Worm (Caenorhabditis elegans) whole organism, midembryonic: ENCODE measurements around the gene nstp-7.

ENCODE experiments used
- T22C8.4 ChIP-seq: fragments of 200-800 bp; sonication (Bioruptor generic); IDR thresholded peaks from 2 replicates; pipeline ENCODE4 v1.3.6; 2022; ENCODE audit warnings: missing genetic modification characterization, missing compliant biosample characterization
- cog-1 ChIP-seq: sonication (generic microtip); optimal IDR thresholded peaks from 2 replicates; lab custom pipeline; 2016; ENCODE audit warnings: missing genetic modification characterization, missing compliant biosample characterization
- flt-1 ChIP-seq: fragments of 200-800 bp; sonication (Bioruptor generic); IDR thresholded peaks from 2 replicates; pipeline ENCODE4 v1.3.6; 2022; ENCODE audit warnings: missing genetic modification characterization, missing compliant biosample characterization
- klf-2 ChIP-seq: fragments of 200-800 bp; sonication (Bioruptor generic); conservative IDR thresholded peaks from 2 replicates; pipeline ENCODE4 v1.3.6; 2022; ENCODE audit warnings: missing genetic modification reagents, missing genetic modification characterization, missing compliant biosample characterization
- med-1 ChIP-seq: sonication (generic microtip); optimal IDR thresholded peaks from 2 replicates; lab custom pipeline; 2017; ENCODE audit warnings: missing genetic modification characterization, mild to moderate bottlenecking, missing compliant biosample characterization, antibody characterized with exemption, missing genetic modification reagents; ENCODE audit not compliant: insufficient read depth
- ref-1 ChIP-seq: fragments of 200-800 bp; sonication (Bioruptor generic); conservative IDR thresholded peaks from 2 replicates; pipeline ENCODE4 v1.3.6; 2022; ENCODE audit warnings: missing genetic modification reagents, missing genetic modification characterization, missing compliant biosample characterization
- tab-1 ChIP-seq: fragments of 200-800 bp; sonication (Bioruptor generic); IDR thresholded peaks from 2 replicates; pipeline ENCODE4 v1.3.6; 2022; ENCODE audit warnings: missing genetic modification characterization, missing compliant biosample characterization
- ztf-23 ChIP-seq: fragments of 200-800 bp; sonication (Bioruptor generic); IDR thresholded peaks from 2 replicates; pipeline ENCODE4 v1.3.6; 2022; ENCODE audit warnings: missing genetic modification reagents, missing genetic modification characterization, missing compliant biosample characterization
- ztf-29 ChIP-seq: fragments of 200-800 bp; sonication (Bioruptor generic); IDR thresholded peaks from 2 replicates; pipeline ENCODE4 v1.3.6; 2022; ENCODE audit warnings: missing genetic modification reagents, missing genetic modification characterization, missing compliant biosample characterization

Gene nstp-7

ce11 chrV:578977-579376 is 2.7 kb upstream of the nstp-7 start, which contains the start of gene K06H6.4:
Gene K06H6.4 (plus strand): TSS chrV:579277.
- TF ChIP-seq T22C8.4 (GFP tag; lab: Robert Waterston, UW) (no peak), klf-2 (GFP tag; lab: Robert Waterston, UW) (no peak), ztf-23 (GFP tag; lab: Robert Waterston, UW) (no peak), flt-1 (GFP tag; lab: Robert Waterston, UW) (no peak), ref-1 (GFP tag; lab: Robert Waterston, UW) (no peak), cog-1 (tag; lab: Kevin White, UChicago) (no peak), tab-1 (no peak), med-1 (no peak)

ce11 chrV:585472-585871 is 3.8 kb downstream of the nstp-7 start, which contains the start of gene K06H6.2:
Gene K06H6.2 (plus strand): TSS chrV:585772.
- TF ChIP-seq cog-1 (tag; lab: Kevin White, UChicago) = no peak
- no peak for TF ChIP-seq ztf-29 (GFP tag; lab: Robert Waterston, UW)
- TF ChIP-seq klf-2 (GFP tag; lab: Robert Waterston, UW) = no peak
- TF ChIP-seq ref-1 (GFP tag; lab: Robert Waterston, UW) = no peak
- TF ChIP-seq flt-1 (GFP tag; lab: Robert Waterston, UW) = no peak
- no peak for TF ChIP-seq med-1
- TF ChIP-seq tab-1 = no peak
- TF ChIP-seq ztf-23 (GFP tag; lab: Robert Waterston, UW) = no peak
- TF ChIP-seq T22C8.4 (GFP tag; lab: Robert Waterston, UW) = no peak

DNA sequence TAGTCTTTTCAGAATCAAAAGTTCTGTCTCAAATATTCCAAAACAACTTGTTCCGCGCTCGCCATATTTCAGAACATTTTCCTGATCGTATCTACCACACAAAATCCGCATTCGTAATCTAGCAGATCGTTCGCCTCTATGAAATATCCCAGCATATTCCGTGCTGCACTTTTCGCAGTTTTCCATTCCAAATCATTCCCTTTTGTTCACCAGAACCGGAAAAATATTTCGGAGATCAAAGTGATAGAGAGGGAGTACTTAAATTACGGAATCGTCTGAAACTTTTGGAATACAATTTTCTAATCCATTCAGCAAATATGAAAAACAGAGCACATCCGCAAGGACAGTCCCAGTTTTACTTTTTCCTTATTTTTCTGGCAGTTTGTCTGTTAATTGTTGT is 6.1 kb downstream of the nstp-7 start, which contains the start of gene K06H6.1:
K06H6.1 (plus strand) TSS at position 301 of the 400 bp plus-strand sequence.
- TF ChIP-seq cog-1 (tag; lab: Kevin White, UChicago) (no peak), ref-1 (GFP tag; lab: Robert Waterston, UW) (no peak), ztf-23 (GFP tag; lab: Robert Waterston, UW) (no peak), med-1 (no peak), flt-1 (GFP tag; lab: Robert Waterston, UW) (no peak)

DNA sequence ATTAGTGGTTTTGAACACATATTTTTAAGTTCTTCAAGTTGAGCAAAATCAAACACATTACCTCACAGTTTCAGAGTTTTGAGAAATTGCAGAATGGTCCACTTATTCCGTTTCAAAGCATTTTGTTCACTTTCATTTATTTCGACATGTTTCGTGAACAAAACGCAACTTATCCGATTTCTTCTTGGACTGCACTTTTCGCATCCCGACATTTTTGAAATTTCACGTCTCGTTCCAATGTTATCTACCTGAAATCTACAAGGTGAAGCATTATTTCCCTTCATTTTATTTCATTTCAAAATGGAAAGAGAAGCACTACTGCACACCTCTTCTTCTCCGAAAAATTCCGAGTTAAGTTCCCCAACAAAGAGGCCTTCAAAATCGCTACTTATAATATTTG is 8.5 kb downstream of the nstp-7 start, which contains the start of gene ZK488.6:
ZK488.6 (plus strand) TSS at position 301 of the 400 bp plus-strand sequence.
- no peak for TF ChIP-seq ztf-29 (GFP tag; lab: Robert Waterston, UW)
- no peak for TF ChIP-seq tab-1
- no peak for TF ChIP-seq ztf-23 (GFP tag; lab: Robert Waterston, UW)
- no peak for TF ChIP-seq T22C8.4 (GFP tag; lab: Robert Waterston, UW)
- no peak for TF ChIP-seq flt-1 (GFP tag; lab: Robert Waterston, UW)
- TF ChIP-seq ref-1 (GFP tag; lab: Robert Waterston, UW) = no peak
- no peak for TF ChIP-seq cog-1 (tag; lab: Kevin White, UChicago)
- TF ChIP-seq med-1 = no peak
- no peak for TF ChIP-seq klf-2 (GFP tag; lab: Robert Waterston, UW)

DNA sequence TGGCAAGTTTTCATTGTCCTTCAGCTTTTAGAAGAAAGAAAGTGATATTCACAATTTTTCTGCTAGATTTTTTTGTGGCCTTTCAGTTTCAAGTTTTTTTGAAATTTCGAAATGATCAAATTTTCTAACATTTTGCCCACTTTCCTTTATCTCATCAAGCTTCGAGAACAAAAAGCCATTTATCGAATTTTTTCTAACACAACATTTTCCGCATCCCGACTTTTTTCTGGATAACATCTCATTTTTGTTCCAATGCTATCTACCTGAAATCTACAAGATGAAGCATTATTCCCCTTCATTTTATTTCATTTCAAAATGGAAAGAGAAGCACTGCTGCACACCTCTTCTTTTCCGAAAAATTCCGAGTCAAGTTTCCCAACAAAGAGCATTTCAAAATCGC is 11.2 kb downstream of the nstp-7 start, which contains the start of gene ZK488.5:
ZK488.5 (plus strand) TSS at position 301 of the 400 bp plus-strand sequence.
- TF ChIP-seq ztf-29 (GFP tag; lab: Robert Waterston, UW) (no peak), klf-2 (GFP tag; lab: Robert Waterston, UW) (no peak), ref-1 (GFP tag; lab: Robert Waterston, UW) (no peak), cog-1 (tag; lab: Kevin White, UChicago) (no peak), tab-1 (no peak), T22C8.4 (GFP tag; lab: Robert Waterston, UW) (no peak), ztf-23 (GFP tag; lab: Robert Waterston, UW) (no peak), flt-1 (GFP tag; lab: Robert Waterston, UW) (no peak), med-1 (no peak)

- no peak for TF ChIP-seq ztf-29 (GFP tag; lab: Robert Waterston, UW)
- TF ChIP-seq med-1 = no peak
- TF ChIP-seq flt-1 (GFP tag; lab: Robert Waterston, UW) = no peak
- no peak for TF ChIP-seq ztf-23 (GFP tag; lab: Robert Waterston, UW)
- no peak for TF ChIP-seq tab-1
Observed at ce11 chrV:596923-597322, 15.2 kb downstream of the nstp-7 start.

DNA sequence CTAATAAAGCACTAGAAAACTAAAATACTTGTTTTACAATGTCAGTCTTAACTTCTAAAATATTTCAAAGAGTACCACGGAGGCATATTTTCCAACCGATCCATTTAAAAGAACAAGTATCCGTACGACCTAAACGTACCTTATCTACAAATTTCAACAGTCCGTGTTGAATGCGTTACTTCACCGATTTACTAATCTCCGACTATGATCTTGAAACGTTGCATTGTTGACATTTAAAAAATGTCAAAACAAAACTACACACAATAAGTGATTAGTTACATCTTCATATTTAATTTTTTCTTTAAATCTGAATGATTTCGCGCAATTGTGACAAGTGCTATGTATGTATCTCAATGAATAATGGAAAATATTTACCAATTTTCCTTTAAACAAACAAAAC is 16.1 kb downstream of the nstp-7 start:
- TF ChIP-seq flt-1 (GFP tag; lab: Robert Waterston, UW) (no peak), ztf-23 (GFP tag; lab: Robert Waterston, UW) (no peak), cog-1 (tag; lab: Kevin White, UChicago) (no peak), klf-2 (GFP tag; lab: Robert Waterston, UW) (no peak), tab-1 (no peak), T22C8.4 (GFP tag; lab: Robert Waterston, UW) (no peak), ref-1 (GFP tag; lab: Robert Waterston, UW) (no peak), ztf-29 (GFP tag; lab: Robert Waterston, UW) (no peak), med-1 (no peak)

DNA sequence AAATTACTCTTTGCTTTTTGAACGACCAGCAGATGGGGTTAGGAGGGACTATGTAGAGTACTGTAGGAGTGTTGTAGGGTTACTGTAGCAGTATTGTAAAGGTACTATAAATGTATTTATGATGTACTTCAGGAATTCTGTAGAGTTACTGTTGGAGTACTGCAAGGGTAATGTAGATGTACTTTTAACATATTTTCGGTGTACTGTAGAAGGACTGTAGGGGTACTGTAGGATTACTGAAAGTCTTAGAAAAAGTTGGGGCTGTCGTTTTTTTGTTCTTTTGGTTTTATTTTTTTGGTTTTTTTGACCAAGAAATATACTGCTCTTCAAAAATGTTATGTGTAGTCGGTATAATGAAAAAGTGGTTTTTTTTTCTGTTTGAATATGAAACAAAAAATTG is 16.9 kb downstream of the nstp-7 start:
- no peak for TF ChIP-seq ztf-29 (GFP tag; lab: Robert Waterston, UW)
- TF ChIP-seq flt-1 (GFP tag; lab: Robert Waterston, UW) = no peak
- no peak for TF ChIP-seq ztf-23 (GFP tag; lab: Robert Waterston, UW)
- no peak for TF ChIP-seq tab-1
- no peak for TF ChIP-seq cog-1 (tag; lab: Kevin White, UChicago)
- TF ChIP-seq ref-1 (GFP tag; lab: Robert Waterston, UW) = no peak
- TF ChIP-seq T22C8.4 (GFP tag; lab: Robert Waterston, UW) = no peak
- TF ChIP-seq med-1 = no peak
- no peak for TF ChIP-seq klf-2 (GFP tag; lab: Robert Waterston, UW)

DNA sequence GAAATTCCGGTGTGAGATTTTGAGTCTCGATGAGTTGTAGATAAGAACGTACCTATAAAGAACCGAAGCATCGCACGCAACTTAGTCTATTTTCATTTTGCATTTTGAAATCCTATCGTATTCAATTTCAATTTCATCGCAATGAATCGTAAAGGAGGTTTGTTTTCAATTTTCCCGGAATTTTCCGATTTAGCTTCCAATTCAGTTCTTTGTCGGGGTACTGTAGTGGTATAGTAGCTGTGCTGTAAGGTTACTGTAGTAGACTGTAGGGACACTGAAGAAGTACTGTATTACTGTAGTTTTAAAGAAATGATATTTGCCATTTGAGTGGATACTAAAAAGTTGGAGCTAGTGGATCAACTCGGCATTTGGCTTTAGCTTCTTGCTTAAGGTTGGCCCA is 18.1 kb downstream of the nstp-7 start:
- TF ChIP-seq T22C8.4 (GFP tag; lab: Robert Waterston, UW) (no peak), klf-2 (GFP tag; lab: Robert Waterston, UW) (no peak), ztf-23 (GFP tag; lab: Robert Waterston, UW) (no peak), tab-1 (no peak), med-1 (no peak), cog-1 (tag; lab: Kevin White, UChicago) (no peak), flt-1 (GFP tag; lab: Robert Waterston, UW) (no peak), ztf-29 (GFP tag; lab: Robert Waterston, UW) (no peak), ref-1 (GFP tag; lab: Robert Waterston, UW) (no peak)

DNA sequence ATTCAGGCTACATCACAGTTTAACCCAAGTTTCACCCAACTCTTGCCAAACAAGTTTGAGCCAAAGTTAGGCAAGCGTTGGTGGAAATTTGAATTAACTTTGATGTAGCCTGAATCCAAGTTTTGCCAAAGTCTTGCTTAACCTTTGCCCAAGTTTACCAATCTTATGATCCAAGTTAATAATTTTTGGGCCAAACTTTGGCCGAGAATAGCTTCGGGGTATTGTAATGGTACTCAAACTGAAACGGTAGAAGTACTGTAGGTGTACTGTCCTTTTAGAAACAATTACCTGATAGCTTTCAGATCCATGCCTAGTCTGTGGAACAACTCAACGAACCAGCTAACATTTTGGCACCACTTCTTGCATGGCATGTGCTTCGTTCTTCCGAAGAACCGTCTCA is 18.5 kb downstream of the nstp-7 start, which contains the start of gene nhr-251:
nhr-251 (plus strand) TSS at position 301 of the 400 bp plus-strand sequence.
- TF ChIP-seq klf-2 (GFP tag; lab: Robert Waterston, UW) = no peak
- TF ChIP-seq med-1 = no peak
- TF ChIP-seq T22C8.4 (GFP tag; lab: Robert Waterston, UW) = no peak
- no peak for TF ChIP-seq flt-1 (GFP tag; lab: Robert Waterston, UW)
- no peak for TF ChIP-seq ztf-29 (GFP tag; lab: Robert Waterston, UW)
- no peak for TF ChIP-seq tab-1
- TF ChIP-seq ztf-23 (GFP tag; lab: Robert Waterston, UW) = no peak
- no peak for TF ChIP-seq cog-1 (tag; lab: Kevin White, UChicago)
- no peak for TF ChIP-seq ref-1 (GFP tag; lab: Robert Waterston, UW)
